Worm (Caenorhabditis elegans): ENCODE measurements around the gene nos-3.

The nos-3 gene

DNA sequence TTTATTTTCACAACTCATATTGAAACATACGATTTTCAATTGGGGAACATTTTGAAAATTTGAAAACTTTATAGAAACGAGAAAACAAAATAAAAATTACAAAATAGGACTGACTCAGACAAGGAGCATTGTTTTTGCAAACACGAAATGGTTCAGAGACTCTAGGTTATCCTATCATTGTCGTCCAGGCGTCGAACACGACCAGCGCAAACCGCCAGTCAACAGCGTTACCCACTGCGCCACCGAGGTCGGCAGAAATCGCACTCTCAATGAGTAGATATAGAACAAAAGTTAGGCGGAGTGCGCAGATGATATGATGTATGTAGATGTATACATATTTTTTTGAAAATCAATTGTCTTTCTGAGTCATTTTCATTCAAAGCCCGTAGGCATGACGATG, 28.5 kb downstream of the nos-3 start:
- TF ChIP-seq tbx-7 (tag; optimal IDR thresholded peaks at IDR 0.05) (peak; percentile 26), C08G9.2 (tag; optimal IDR thresholded peaks at IDR 0.05) (peak; percentile 70), sox-4 (tag; optimal IDR thresholded peaks at IDR 0.05) (peak; percentile 79), hlh-8 (tag; optimal IDR thresholded peaks at IDR 0.05) (no peak), ceh-24 (tag; optimal IDR thresholded peaks at IDR 0.05) (peak; percentile 63), unc-3 (GFP tag; conservative IDR thresholded peaks at IDR 0.05) (peak; percentile 63), unc-3 (tag; optimal IDR thresholded peaks at IDR 0.05) (peak; percentile 79), fkh-6 (tag; optimal IDR thresholded peaks at IDR 0.05) (peak; percentile 86), ztf-16 (tag; optimal IDR thresholded peaks at IDR 0.05) (peak; percentile 86), pros-1 (tag; optimal IDR thresholded peaks at IDR 0.05) (peak; percentile 45), pqm-1 (tag; optimal IDR thresholded peaks at IDR 0.05) (peak; percentile 39), ceh-30 (tag; optimal IDR thresholded peaks at IDR 0.05) (no peak), unc-86 (tag; optimal IDR thresholded peaks at IDR 0.05) (peak; percentile 87), rnt-1 (tag; optimal IDR thresholded peaks at IDR 0.05) (peak; percentile 77), tbx-2 (tag; optimal IDR thresholded peaks at IDR 0.05) (peak; percentile 73), ceh-45 (GFP tag; IDR thresholded peaks at IDR 0.05) (0 out of 2 replicates have a peak, but pooled peaks have one; percentile 61), ceh-2 (tag; optimal IDR thresholded peaks at IDR 0.05) (peak; percentile 76), odd-2 (tag; optimal IDR thresholded peaks at IDR 0.05) (no peak), ceh-6 (GFP tag; optimal IDR thresholded peaks at IDR 0.05) (peak; percentile 84), T23F11.4 (GFP tag; optimal IDR thresholded peaks at IDR 0.05) (peak; percentile 76), madf-2 (tag; optimal IDR thresholded peaks at IDR 0.05) (peak; percentile 58), zip-5 (tag; optimal IDR thresholded peaks at IDR 0.05) (peak; percentile 43), ceh-14 (tag; optimal IDR thresholded peaks at IDR 0.05) (peak; percentile 87), nhr-11 (tag; optimal IDR thresholded peaks at IDR 0.05) (no peak), syd-9 (tag; optimal IDR thresholded peaks at IDR 0.05) (peak; percentile 78), dve-1 (tag; optimal IDR thresholded peaks at IDR 0.05) (peak; percentile 83), ref-2 (tag; optimal IDR thresholded peaks at IDR 0.05) (peak; percentile 73), ceh-48 (tag; optimal IDR thresholded peaks at IDR 0.05) (peak; percentile 66), lim-6 (tag; optimal IDR thresholded peaks at IDR 0.05) (peak; percentile 32), pag-3 (tag; optimal IDR thresholded peaks at IDR 0.05; ENCODE audit: borderline replicate concordance) (no peak), hlh-30 (tag; optimal IDR thresholded peaks at IDR 0.05; ENCODE audit: insufficient read depth) (peak; percentile 2), ets-4 (tag; optimal IDR thresholded peaks at IDR 0.05) (peak; percentile 45), eyg-1 (tag; optimal IDR thresholded peaks at IDR 0.05) (peak; percentile 64), sox-2 (GFP tag; IDR thresholded peaks at IDR 0.05) (peak; percentile 83), hlh-6 (tag; optimal IDR thresholded peaks at IDR 0.05) (peak; percentile 84), K02D7.2 (tag; optimal IDR thresholded peaks at IDR 0.05) (peak; percentile 50), elt-4 (tag; optimal IDR thresholded peaks at IDR 0.05) (no peak), pha-2 (tag; optimal IDR thresholded peaks at IDR 0.05) (peak; percentile 78), K09A11.1 (tag; optimal IDR thresholded peaks at IDR 0.05; ENCODE audit: insufficient read depth) (peak; percentile 61), sdc-2 (tag; optimal IDR thresholded peaks at IDR 0.05) (peak; percentile 79), F13H6.1 (tag; optimal IDR thresholded peaks at IDR 0.05) (peak; percentile 41), ceh-34 (tag; optimal IDR thresholded peaks at IDR 0.05) (peak; percentile 81), hlh-15 (tag; optimal IDR thresholded peaks at IDR 0.05) (no peak), ahr-1 (tag; optimal IDR thresholded peaks at IDR 0.05) (no peak), pax-1 (tag; optimal IDR thresholded peaks at IDR 0.05) (no peak), pha-4 (tag; optimal IDR thresholded peaks at IDR 0.05) (no peak), ceh-19 (GFP tag; optimal IDR thresholded peaks at IDR 0.05) (peak; percentile 82), hlh-13 (GFP tag; optimal IDR thresholded peaks at IDR 0.05) (peak; percentile 81), C38D4.7 (GFP tag; optimal IDR thresholded peaks at IDR 0.05) (peak; percentile 81), fkh-10 (GFP tag; optimal IDR thresholded peaks at IDR 0.05) (no peak), che-1 (tag; optimal IDR thresholded peaks at IDR 0.05) (peak; percentile 80), npax-4 (tag; optimal IDR thresholded peaks at IDR 0.05) (peak; percentile 50), ttx-3 (tag; optimal IDR thresholded peaks at IDR 0.05) (peak; percentile 90)
